Worm (Caenorhabditis elegans) whole organism, mixed stage, embryonic: ENCODE data around the gene cul-6.

ENCODE experiments used
- bed-3 ChIP-seq: fragments of 200-800 bp; sonication (Bioruptor generic); optimal IDR thresholded peaks from 3 replicates; lab custom pipeline; 2018; ENCODE audit warnings: mild to moderate bottlenecking, missing genetic modification characterization, moderate library complexity, missing compliant biosample characterization
- blmp-1 ChIP-seq: fragments of 150-350 bp; optimal IDR thresholded peaks from 2 replicates; lab custom pipeline; 2014; ENCODE audit warnings: missing biosample characterization, missing genetic modification characterization
- ceh-39 ChIP-seq: fragments of 150-350 bp; optimal IDR thresholded peaks from 2 replicates; lab custom pipeline; 2014; ENCODE audit warnings: missing biosample characterization, missing genetic modification characterization
- ceh-43 ChIP-seq: fragments of 200-800 bp; sonication (Bioruptor generic); optimal IDR thresholded peaks from 2 replicates; lab custom pipeline; 2018; ENCODE audit warnings: mild to moderate bottlenecking, missing genetic modification characterization, moderate library complexity, missing compliant biosample characterization
- ceh-83 ChIP-seq: fragments of 200-800 bp; sonication (Bioruptor generic); optimal IDR thresholded peaks from 2 replicates; lab custom pipeline; 2018; ENCODE audit warnings: mild to moderate bottlenecking, missing genetic modification characterization, missing compliant biosample characterization
- ces-1 ChIP-seq: fragments of 150-350 bp; optimal IDR thresholded peaks from 2 replicates; lab custom pipeline; 2014; ENCODE audit warnings: missing biosample characterization, missing genetic modification reagents, missing genetic modification characterization
- cnd-1 ChIP-seq: fragments of 200-800 bp; sonication (Bioruptor generic); optimal IDR thresholded peaks from 2 replicates; lab custom pipeline; 2018; ENCODE audit warnings: mild to moderate bottlenecking, missing genetic modification characterization, missing compliant biosample characterization
- drap-1 ChIP-seq: fragments of 200-800 bp; sonication (Bioruptor generic); optimal IDR thresholded peaks from 3 replicates; lab custom pipeline; 2018; ENCODE audit warnings: mild to moderate bottlenecking, missing genetic modification characterization, missing compliant biosample characterization
- elt-1 ChIP-seq: sonication (generic microtip); optimal IDR thresholded peaks from 2 replicates; lab custom pipeline; 2017; ENCODE audit warnings: missing genetic modification characterization, mild to moderate bottlenecking, missing compliant biosample characterization, antibody characterized with exemption, moderate library complexity, borderline replicate concordance; ENCODE audit not compliant: insufficient read depth
- elt-3 ChIP-seq: fragments of 150-350 bp; optimal IDR thresholded peaks from 2 replicates; lab custom pipeline; 2014; ENCODE audit warnings: missing biosample characterization, missing genetic modification characterization
- ham-2 ChIP-seq: fragments of 200-800 bp; sonication (Bioruptor generic); optimal IDR thresholded peaks from 2 replicates; lab custom pipeline; 2018; ENCODE audit warnings: mild to moderate bottlenecking, missing genetic modification characterization, missing compliant biosample characterization
- hlh-1 ChIP-seq: fragments of 150-350 bp; optimal IDR thresholded peaks from 2 replicates; lab custom pipeline; 2014; ENCODE audit warnings: missing biosample characterization, missing genetic modification reagents, missing genetic modification characterization
- lin-13 ChIP-seq: fragments of 150-350 bp; optimal IDR thresholded peaks from 2 replicates; lab custom pipeline; 2014; ENCODE audit warnings: missing biosample characterization, missing genetic modification characterization
- lin-32 ChIP-seq: fragments of 200-800 bp; sonication (Bioruptor generic); optimal IDR thresholded peaks from 2 replicates; lab custom pipeline; 2018; ENCODE audit warnings: mild to moderate bottlenecking, missing genetic modification characterization, missing compliant biosample characterization
- lsy-2 ChIP-seq: fragments of 150-350 bp; optimal IDR thresholded peaks from 2 replicates; lab custom pipeline; 2014; ENCODE audit warnings: missing biosample characterization, missing genetic modification characterization
- mab-5 ChIP-seq: fragments of 150-350 bp; optimal IDR thresholded peaks from 2 replicates; lab custom pipeline; 2014; ENCODE audit warnings: missing biosample characterization, missing genetic modification characterization
- mep-1 ChIP-seq: fragments of 150-350 bp; optimal IDR thresholded peaks from 2 replicates; lab custom pipeline; 2017; ENCODE audit warnings: missing biosample characterization, missing genetic modification reagents, missing genetic modification characterization, inconsistent platforms
- mls-2 ChIP-seq: sonication (generic microtip); optimal IDR thresholded peaks from 2 replicates; lab custom pipeline; 2016; ENCODE audit warnings: mild to moderate bottlenecking, missing genetic modification characterization, moderate library complexity, missing compliant biosample characterization
- nhr-12 ChIP-seq: fragments of 150-350 bp; optimal IDR thresholded peaks from 2 replicates; lab custom pipeline; 2014; ENCODE audit warnings: missing biosample characterization, missing genetic modification characterization
- nhr-2 ChIP-seq: fragments of 150-350 bp; optimal IDR thresholded peaks from 2 replicates; lab custom pipeline; 2014; ENCODE audit warnings: missing biosample characterization, missing genetic modification characterization
- nhr-28 ChIP-seq: fragments of 150-350 bp; optimal IDR thresholded peaks from 2 replicates; lab custom pipeline; 2014; ENCODE audit warnings: missing biosample characterization, missing genetic modification characterization
- nhr-76 ChIP-seq: sonication (generic microtip); optimal IDR thresholded peaks from 2 replicates; lab custom pipeline; 2017; ENCODE audit warnings: missing biosample characterization, missing genetic modification characterization
- pha-4 ChIP-seq: fragments of 150-350 bp; optimal IDR thresholded peaks from 2 replicates; lab custom pipeline; 2018; ENCODE audit warnings: missing biosample characterization, missing genetic modification reagents, missing genetic modification characterization
- sem-2 ChIP-seq: fragments of 200-800 bp; sonication (Bioruptor generic); optimal IDR thresholded peaks from 2 replicates; lab custom pipeline; 2018; ENCODE audit warnings: mild to moderate bottlenecking, missing genetic modification characterization, missing compliant biosample characterization
- sptf-1 ChIP-seq: sonication (generic microtip); optimal IDR thresholded peaks from 2 replicates; lab custom pipeline; 2017; ENCODE audit warnings: mild to moderate bottlenecking, missing genetic modification characterization, moderate library complexity, missing compliant biosample characterization
- tbx-8 ChIP-seq: fragments of 200-800 bp; sonication (Bioruptor generic); optimal IDR thresholded peaks from 2 replicates; lab custom pipeline; 2018; ENCODE audit warnings: mild to moderate bottlenecking, missing genetic modification characterization, moderate library complexity, missing compliant biosample characterization
- unc-39 ChIP-seq: fragments of 150-350 bp; optimal IDR thresholded peaks from 2 replicates; lab custom pipeline; 2014; ENCODE audit warnings: missing biosample characterization, missing genetic modification characterization
- unc-62 ChIP-seq: fragments of 150-350 bp; optimal IDR thresholded peaks from 2 replicates; lab custom pipeline; 2014; ENCODE audit warnings: missing biosample characterization, missing genetic modification reagents, missing genetic modification characterization
- zip-8 ChIP-seq: fragments of 150-350 bp; optimal IDR thresholded peaks from 2 replicates; lab custom pipeline; 2014; ENCODE audit warnings: missing biosample characterization, missing genetic modification characterization

The cul-6 gene

DNA sequence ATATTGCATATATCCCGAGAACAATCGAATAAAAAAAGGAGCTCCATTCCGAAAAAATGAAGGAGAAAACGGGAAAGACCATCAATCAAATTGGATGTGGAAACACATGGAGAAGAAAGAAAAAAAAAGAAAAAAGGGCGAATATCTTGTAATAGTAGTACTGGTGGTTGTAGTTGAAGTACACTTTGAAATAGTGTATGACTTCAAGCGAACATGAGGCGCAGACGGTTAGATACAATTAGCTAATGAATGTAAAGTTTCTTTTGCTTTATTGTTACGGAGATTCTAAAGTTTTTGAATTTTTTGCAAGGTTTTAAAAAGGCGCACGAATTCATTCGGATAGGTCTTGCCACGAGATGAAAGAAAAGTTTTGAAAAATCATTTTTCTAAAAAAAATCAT lies 42.2 kb upstream of the cul-6 start:
- no peak for TF ChIP-seq nhr-28
- no peak for TF ChIP-seq nhr-12
- TF ChIP-seq ces-1 (GFP tag; lab: Kevin White, UChicago) = peak; percentile 64
- no peak for TF ChIP-seq tbx-8

DNA sequence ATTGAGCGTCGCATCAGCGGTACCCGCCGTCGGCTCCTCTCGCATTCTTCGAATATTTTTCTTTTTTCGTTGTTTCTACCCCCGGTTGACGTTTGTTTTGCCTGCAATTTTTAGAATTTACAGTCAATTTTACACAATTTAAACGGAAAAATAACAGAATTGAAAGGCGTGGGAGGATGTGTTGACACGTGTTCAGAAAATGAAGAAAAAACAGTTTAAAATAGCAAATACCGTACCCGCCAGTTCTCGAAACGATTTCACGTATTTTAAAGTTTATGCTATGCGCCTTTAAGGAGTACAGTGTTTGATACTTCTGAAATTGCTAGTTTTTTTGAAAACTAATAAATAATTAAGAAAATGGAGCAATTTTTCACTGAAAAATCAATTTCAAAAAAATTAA lies 40.7 kb upstream of the cul-6 start, which contains the start of gene ark-1:
ark-1 (minus strand) TSS at position 101 of the 400 bp plus-strand sequence.
- TF ChIP-seq ceh-39 (tag; lab: Kevin White, UChicago) = no peak
- TF ChIP-seq lsy-2 (tag; lab: Kevin White, UChicago) = no peak
- no peak for TF ChIP-seq sptf-1
- TF ChIP-seq bed-3 (GFP tag; lab: Kevin White, UChicago) = no peak
- TF ChIP-seq mls-2 (tag; lab: Kevin White, UChicago) = no peak
- no peak for TF ChIP-seq mep-1 (tag; lab: Kevin White, UChicago)
- no peak for TF ChIP-seq cnd-1
- TF ChIP-seq, all 35 proteins: peak for 0

DNA sequence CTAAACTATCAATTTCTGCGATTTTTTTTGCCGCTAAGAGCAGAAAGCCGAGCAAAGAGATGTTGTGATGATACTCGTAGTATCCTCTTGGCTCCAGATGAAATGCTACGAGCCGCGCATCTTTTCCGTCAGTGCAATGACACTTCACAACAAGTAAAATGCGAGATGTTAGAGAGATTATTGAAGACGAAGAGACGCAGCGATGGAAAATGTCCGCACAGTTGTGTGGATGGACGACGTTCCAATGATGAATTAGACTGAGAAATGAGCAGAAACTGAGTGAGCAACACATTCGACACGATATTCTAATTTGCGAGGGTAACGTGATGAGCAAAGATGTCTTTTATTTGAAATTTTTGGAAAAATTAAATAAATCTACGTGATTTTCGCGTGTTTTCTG lies 30.7 kb upstream of the cul-6 start:
- TF ChIP-seq sem-2 (no peak), hlh-1 (tag; lab: Kevin White, UChicago) (peak; percentile 84), unc-62 (GFP tag; lab: Kevin White, UChicago) (peak; percentile 54), nhr-2 (tag; lab: Kevin White, UChicago) (no peak)
- TF ChIP-seq, all 35 proteins: peak for 2

DNA sequence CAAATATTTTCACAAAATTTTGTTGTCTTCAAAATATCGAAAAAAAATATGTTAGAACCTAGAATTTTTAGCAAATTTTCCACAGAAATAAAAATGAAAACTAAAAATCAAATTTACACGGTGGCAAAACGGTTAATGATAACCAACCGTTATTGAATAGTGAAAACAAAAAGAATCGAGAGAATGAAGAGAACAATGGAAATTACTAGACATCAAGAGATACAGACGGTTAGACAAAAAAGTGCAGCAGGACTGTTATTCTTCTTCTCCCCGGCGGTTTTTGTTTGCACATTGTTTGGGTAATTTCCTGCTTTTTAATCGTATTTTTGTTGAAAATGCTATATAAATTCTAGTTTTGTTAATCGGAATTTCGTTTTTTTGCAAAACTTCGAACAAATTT lies 28.6 kb upstream of the cul-6 start:
- TF ChIP-seq pha-4 (tag; lab: Kevin White, UChicago) (no peak), cnd-1 (no peak), blmp-1 (tag; lab: Kevin White, UChicago) (no peak), elt-3 (tag; lab: Kevin White, UChicago) (no peak), unc-39 (tag; lab: Kevin White, UChicago) (no peak), unc-62 (GFP tag; lab: Kevin White, UChicago) (no peak), sptf-1 (no peak), drap-1 (GFP tag; lab: Kevin White, UChicago) (no peak), lin-32 (GFP tag; lab: Kevin White, UChicago) (no peak), ceh-39 (tag; lab: Kevin White, UChicago) (no peak), lin-13 (tag; lab: Kevin White, UChicago) (no peak), elt-1 (no peak), lsy-2 (tag; lab: Kevin White, UChicago) (no peak), ceh-83 (GFP tag; lab: Kevin White, UChicago) (no peak), sem-2 (no peak), nhr-76 (tag; lab: Kevin White, UChicago) (no peak), tbx-8 (no peak)

DNA sequence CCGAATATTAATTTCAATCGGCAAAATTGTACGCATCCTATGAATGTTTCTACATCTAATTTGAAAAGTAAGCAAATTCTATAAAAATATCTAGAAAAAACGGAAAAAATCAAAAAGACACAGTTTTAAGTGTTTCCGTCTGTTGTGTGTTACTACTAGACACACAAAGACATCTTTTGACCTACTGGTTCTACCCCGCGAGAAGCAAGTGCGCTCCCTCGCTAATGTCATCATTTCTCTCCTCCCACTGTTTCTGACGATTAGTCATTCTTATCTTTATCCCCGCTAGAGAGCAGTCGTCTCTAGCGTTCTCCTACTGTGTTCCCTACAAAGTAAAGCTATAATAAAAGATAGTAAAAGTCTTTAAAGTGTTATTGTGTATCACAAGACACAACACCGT lies 27.7 kb upstream of the cul-6 start:
- TF ChIP-seq ceh-43 = no peak
- TF ChIP-seq elt-3 (tag; lab: Kevin White, UChicago) = no peak
- TF ChIP-seq mab-5 (tag; lab: Kevin White, UChicago) = no peak

DNA sequence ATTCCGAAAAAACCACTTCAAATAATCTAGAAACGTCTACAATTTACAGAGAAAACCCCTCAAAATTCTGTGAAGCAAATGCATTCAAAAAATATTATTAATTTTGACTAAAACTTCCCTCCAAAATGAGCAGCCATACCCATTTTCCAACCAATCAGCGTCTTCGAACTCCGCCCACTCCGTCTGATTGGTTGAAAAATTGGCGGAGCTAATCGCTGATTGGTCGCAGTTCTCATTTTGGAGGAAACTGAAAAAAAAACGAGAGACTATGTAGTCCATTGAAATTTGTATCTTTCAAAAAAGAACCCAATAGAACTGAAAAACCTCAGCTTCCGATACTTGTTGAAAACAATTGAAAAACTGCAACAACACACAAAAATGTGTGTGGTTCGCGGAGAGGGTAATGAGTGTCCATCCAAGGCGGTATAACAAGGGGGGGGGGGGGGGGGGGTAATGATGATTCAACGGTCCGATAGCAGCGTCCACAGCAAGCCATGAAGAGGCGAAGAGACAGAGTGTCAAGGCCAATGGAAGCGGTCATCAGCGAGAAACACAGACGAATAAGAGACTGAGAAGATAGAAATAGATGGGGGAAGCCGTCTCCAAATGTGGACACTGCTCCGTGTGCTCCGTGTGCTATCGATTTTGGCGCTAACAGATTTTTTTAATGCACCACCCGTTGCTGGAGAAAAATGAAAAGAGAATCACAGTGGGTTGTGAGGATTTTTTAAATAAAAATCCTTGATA lies 26.9 kb upstream of the cul-6 start:
- peak; percentile 11 for TF ChIP-seq cnd-1
- peak; percentile 95 for TF ChIP-seq ham-2 (GFP tag; lab: Kevin White, UChicago)
- peak; percentile 59 for TF ChIP-seq sptf-1
- TF ChIP-seq ces-1 (GFP tag; lab: Kevin White, UChicago) = peak; percentile 7
- no peak for TF ChIP-seq lin-32 (GFP tag; lab: Kevin White, UChicago)
- peak; percentile 82 for TF ChIP-seq mls-2 (tag; lab: Kevin White, UChicago)
- no peak for TF ChIP-seq zip-8 (tag; lab: Kevin White, UChicago)
- no peak for TF ChIP-seq bed-3 (GFP tag; lab: Kevin White, UChicago)
